Fruit fly (Drosophila melanogaster) S2 (cell line): ENCODE data around the gene CG34327.

ENCODE experiments used
- CG8478 ChIP-seq: fragments of >200 bp; optimal IDR thresholded peaks from 2 replicates; lab custom pipeline; 2018
- CTCF ChIP-seq, 2 experiments: fragments of >200 bp; optimal IDR thresholded peaks; 2 replicates each; lab custom pipeline; 2018

- TF ChIP-seq CTCF (optimal IDR thresholded peaks at IDR 0.05; lab: Kevin White, UChicago): no peak
- TF ChIP-seq CG8478 (lab: Kevin White, UChicago): no peak
These were observed 8.6 kb downstream of the CG34327 start, which contains the start of gene CG5162 for dm6 chrX:17215004-17215403.
